Worm (Caenorhabditis elegans): Measurements from ENCODE around the gene T13C2.7.

- TF ChIP-seq hmg-4 (GFP tag; optimal IDR thresholded peaks at IDR 0.05) (no peak), ama-1 (optimal IDR thresholded peaks at IDR 0.05) (no peak), scrt-1 (GFP tag; IDR thresholded peaks at IDR 0.05) (no peak), ceh-13 (GFP tag; optimal IDR thresholded peaks at IDR 0.05) (no peak), sea-1 (GFP tag; conservative IDR thresholded peaks at IDR 0.05) (no peak), ets-7 (tag; optimal IDR thresholded peaks at IDR 0.05) (no peak), tbx-11 (GFP tag; IDR thresholded peaks at IDR 0.05) (no peak), hnd-1 (tag; optimal IDR thresholded peaks at IDR 0.05) (no peak), flt-1 (GFP tag; IDR thresholded peaks at IDR 0.05) (no peak)
These were observed 2.0 kb downstream of the T13C2.7 start for ce11 chrII:6781231-6781630.
